Worm (Caenorhabditis elegans) whole organism, early embryonic: ENCODE results near the gene ZC317.7.

Source experiments
- B0310.2 ChIP-seq: sonication (generic microtip); optimal IDR thresholded peaks from 2 replicates; lab custom pipeline; 2016; ENCODE audit warnings: mild to moderate bottlenecking, missing genetic modification characterization, missing compliant biosample characterization
- F13C5.2 ChIP-seq: sonication (generic microtip); optimal IDR thresholded peaks from 2 replicates; lab custom pipeline; 2017; ENCODE audit warnings: mild to moderate bottlenecking, missing genetic modification characterization, inconsistent platforms, missing compliant biosample characterization
- aly-1 ChIP-seq: sonication (generic microtip); optimal IDR thresholded peaks from 2 replicates; lab custom pipeline; 2016; ENCODE audit warnings: missing genetic modification characterization, missing compliant biosample characterization
- ama-1 ChIP-seq: fragments of 150-350 bp; optimal IDR thresholded peaks from 2 replicates; lab custom pipeline; 2014
- ceh-13 ChIP-seq: fragments of 200-800 bp; sonication (Bioruptor generic); optimal IDR thresholded peaks from 2 replicates; lab custom pipeline; 2018; ENCODE audit warnings: mild to moderate bottlenecking, missing genetic modification characterization, missing compliant biosample characterization
- ceh-36 ChIP-seq: sonication (generic microtip); optimal IDR thresholded peaks from 2 replicates; lab custom pipeline; 2016; ENCODE audit warnings: missing genetic modification characterization, inconsistent platforms, missing compliant biosample characterization
- ets-7 ChIP-seq: sonication (generic microtip); optimal IDR thresholded peaks from 2 replicates; lab custom pipeline; 2016; ENCODE audit warnings: missing genotype, missing genetic modification characterization, missing compliant biosample characterization
- flt-1 ChIP-seq: fragments of 200-800 bp; sonication (Bioruptor generic); IDR thresholded peaks from 2 replicates; pipeline ENCODE4 v1.3.6; 2022; ENCODE audit warnings: missing genetic modification characterization, missing compliant biosample characterization
- hmbx-1 ChIP-seq: sonication (generic microtip); optimal IDR thresholded peaks from 2 replicates; lab custom pipeline; 2016; ENCODE audit warnings: mild to moderate bottlenecking, missing genetic modification characterization, missing compliant biosample characterization
- hmg-4 ChIP-seq: fragments of 200-800 bp; sonication (Bioruptor generic); optimal IDR thresholded peaks from 2 replicates; lab custom pipeline; 2018; ENCODE audit warnings: mild to moderate bottlenecking, missing genetic modification characterization, missing compliant biosample characterization
- hnd-1 ChIP-seq: sonication (generic microtip); optimal IDR thresholded peaks from 2 replicates; lab custom pipeline; 2016; ENCODE audit warnings: missing genetic modification characterization, missing compliant biosample characterization
- pes-1 ChIP-seq: fragments of 200-800 bp; sonication (Bioruptor generic); IDR thresholded peaks from 2 replicates; pipeline ENCODE4 v1.3.6; 2022; ENCODE audit warnings: missing genetic modification reagents, missing genetic modification characterization, missing compliant biosample characterization
- scrt-1 ChIP-seq: fragments of 200-800 bp; sonication (Bioruptor generic); IDR thresholded peaks from 2 replicates; pipeline ENCODE4 v1.3.6; 2022; ENCODE audit warnings: missing genetic modification characterization, missing compliant biosample characterization
- sea-1 ChIP-seq: fragments of 200-800 bp; sonication (Bioruptor generic); conservative IDR thresholded peaks from 2 replicates; pipeline ENCODE4 v1.3.6; 2022; ENCODE audit warnings: missing genetic modification characterization, missing compliant biosample characterization
- tbx-11 ChIP-seq: fragments of 200-800 bp; sonication (Bioruptor generic); IDR thresholded peaks from 2 replicates; pipeline ENCODE4 v1.3.6; 2022; ENCODE audit warnings: missing genetic modification characterization, missing compliant biosample characterization
- tbx-37 ChIP-seq: fragments of 200-800 bp; sonication (Bioruptor generic); conservative IDR thresholded peaks from 2 replicates; pipeline ENCODE4 v1.3.6; 2022; ENCODE audit warnings: missing genetic modification reagents, missing genetic modification characterization, missing compliant biosample characterization
- tra-4 ChIP-seq: sonication (generic microtip); optimal IDR thresholded peaks from 2 replicates; lab custom pipeline; 2017; ENCODE audit warnings: missing genetic modification characterization, missing compliant biosample characterization

The ZC317.7 gene

DNA sequence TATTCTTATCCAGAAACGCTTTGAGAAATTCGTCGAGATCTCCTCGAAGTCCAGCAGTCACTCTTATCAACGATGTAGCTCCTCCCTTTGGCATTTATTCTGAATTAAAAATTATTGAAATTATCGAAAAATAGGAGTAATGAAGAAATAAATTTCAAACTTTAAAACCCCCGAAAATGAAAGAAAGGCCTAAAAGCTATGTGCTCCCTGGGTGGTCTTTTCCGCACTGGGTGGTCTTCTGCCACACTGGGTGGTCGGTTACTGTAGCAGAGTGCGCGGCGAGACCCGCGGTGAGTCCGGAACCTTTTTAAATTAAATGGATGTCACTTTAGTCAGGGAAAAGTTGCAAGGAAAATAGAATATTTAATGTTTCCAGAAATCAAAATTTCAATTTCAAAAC, 31.8 kb downstream of the ZC317.7 start, which contains the start of gene snpc-1.3:
Gene snpc-1.3, minus strand, starts transcription at position 101 of the 400 bp plus-strand sequence.
- TF ChIP-seq hmg-4 = no peak
- TF ChIP-seq tbx-11 (GFP tag; lab: Robert Waterston, UW) = no peak
- no peak for TF ChIP-seq ceh-36 (tag; lab: Kevin White, UChicago)
- no peak for TF ChIP-seq hnd-1
- no peak for TF ChIP-seq tra-4 (tag; lab: Kevin White, UChicago)
- TF ChIP-seq tbx-37 = no peak
- TF ChIP-seq sea-1 (GFP tag; lab: Robert Waterston, UW) = no peak
- no peak for TF ChIP-seq ama-1 (lab: Kevin White, UChicago)
- no peak for TF ChIP-seq scrt-1
- no peak for TF ChIP-seq B0310.2 (tag; lab: Kevin White, UChicago)
- no peak for TF ChIP-seq pes-1
- TF ChIP-seq flt-1 (GFP tag; lab: Robert Waterston, UW) = no peak
- TF ChIP-seq hmbx-1 (tag; lab: Kevin White, UChicago) = no peak
- TF ChIP-seq ceh-13 = no peak

DNA sequence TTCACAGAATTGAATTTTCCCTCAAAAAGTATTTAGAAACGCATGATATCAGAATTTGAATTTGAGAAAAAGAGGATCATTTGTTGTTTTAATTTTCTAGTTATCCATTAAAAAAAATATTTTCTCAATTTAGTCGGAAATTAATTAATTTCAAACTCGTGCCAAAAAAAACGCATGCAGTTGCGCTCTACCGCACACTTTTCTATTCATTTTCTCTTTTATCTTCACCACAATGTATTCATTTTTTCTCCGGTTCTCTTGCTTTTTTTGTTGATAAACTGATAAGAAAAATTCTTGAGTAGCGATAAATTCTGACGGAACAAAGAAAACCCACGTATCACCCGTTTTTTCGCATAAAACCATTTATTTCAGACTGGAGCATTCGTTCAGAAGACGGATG, 37.8 kb downstream of the ZC317.7 start, which contains the start of gene acl-6:
Gene acl-6, plus strand, starts transcription at position 367 of the 400 bp plus-strand sequence.
- TF ChIP-seq tbx-11 (GFP tag; lab: Robert Waterston, UW) = no peak
- no peak for TF ChIP-seq flt-1 (GFP tag; lab: Robert Waterston, UW)
- TF ChIP-seq tbx-37 = no peak
- no peak for TF ChIP-seq F13C5.2
- TF ChIP-seq ama-1 (lab: Kevin White, UChicago) = no peak
- no peak for TF ChIP-seq pes-1
- TF ChIP-seq ceh-13 = no peak
- no peak for TF ChIP-seq hmbx-1 (tag; lab: Kevin White, UChicago)
- no peak for TF ChIP-seq hmg-4

DNA sequence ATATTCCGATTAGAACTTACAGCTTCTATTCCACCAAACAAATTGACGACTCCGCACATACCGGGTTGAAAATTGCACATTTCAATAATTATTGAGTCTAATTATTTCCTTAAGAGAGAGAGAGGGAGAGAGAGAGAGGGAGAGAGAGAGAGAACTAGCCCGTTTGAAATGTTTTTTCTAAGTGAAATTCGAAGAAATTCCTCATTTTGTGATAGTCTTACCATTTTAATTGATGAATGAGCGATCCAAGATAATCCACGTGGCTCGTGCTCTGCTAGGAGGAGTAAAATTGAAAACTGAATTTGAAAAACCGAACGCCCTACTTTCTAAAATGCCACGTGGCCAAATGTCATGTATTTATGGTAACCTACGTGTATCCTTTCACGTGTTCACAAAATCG, 38.3 kb downstream of the ZC317.7 start, which contains the start of gene F08F3.8:
Gene F08F3.8, minus strand, starts transcription at position 101 of the 400 bp plus-strand sequence.
- no peak for TF ChIP-seq ets-7 (tag; lab: Kevin White, UChicago)

DNA sequence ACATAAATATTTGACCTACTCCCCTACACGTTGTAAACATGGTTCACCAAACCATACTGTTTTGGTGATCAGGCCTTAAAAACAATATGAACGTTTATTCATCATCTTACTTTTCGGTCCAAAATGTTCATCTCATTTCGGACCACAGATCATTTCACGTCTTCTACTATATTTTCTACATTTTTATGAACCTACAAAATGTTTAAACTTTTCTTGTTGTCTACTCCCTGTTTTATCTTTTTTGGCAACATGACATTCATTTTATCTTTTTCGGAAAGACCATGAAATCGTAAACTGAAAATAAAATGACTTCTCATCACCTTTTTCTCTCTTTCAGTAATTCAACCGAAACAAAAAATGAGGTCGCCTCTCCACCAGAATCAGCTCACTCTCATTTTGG, 43.0 kb downstream of the ZC317.7 start, which contains the start of gene rhr-1:
Gene rhr-1, plus strand, starts transcription at position 301 of the 400 bp plus-strand sequence.
- TF ChIP-seq flt-1 (GFP tag; lab: Robert Waterston, UW) = no peak
- TF ChIP-seq tbx-37 = no peak
- TF ChIP-seq hmbx-1 (tag; lab: Kevin White, UChicago) = no peak
- TF ChIP-seq sea-1 (GFP tag; lab: Robert Waterston, UW) = no peak
- TF ChIP-seq ceh-13 = no peak
- TF ChIP-seq aly-1 (tag; lab: Kevin White, UChicago) = no peak
- TF ChIP-seq B0310.2 (tag; lab: Kevin White, UChicago) = no peak
- no peak for TF ChIP-seq ama-1 (lab: Kevin White, UChicago)
- TF ChIP-seq hmg-4 = no peak

DNA sequence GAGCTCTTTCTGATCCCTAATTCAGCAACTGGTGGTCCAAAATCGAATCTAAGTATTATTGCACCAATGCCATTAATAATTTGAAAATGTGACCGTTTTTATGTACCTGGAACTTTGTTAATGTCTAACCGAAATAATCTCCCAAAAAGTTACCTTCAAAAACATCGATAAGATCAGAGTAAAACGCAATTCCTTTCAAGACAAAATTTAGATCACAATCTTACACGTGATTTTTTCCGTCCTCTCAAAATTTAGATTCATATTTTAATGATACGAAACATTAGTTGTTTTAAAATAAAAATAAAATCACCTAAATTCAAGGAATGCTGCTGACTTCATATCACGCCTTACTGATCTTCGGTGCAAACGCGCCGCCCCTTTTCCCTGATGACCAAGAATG, 44.5 kb downstream of the ZC317.7 start:
- no peak for TF ChIP-seq hnd-1
- TF ChIP-seq hmg-4 = no peak
- no peak for TF ChIP-seq F13C5.2
- TF ChIP-seq ama-1 (lab: Kevin White, UChicago) = no peak
- TF ChIP-seq sea-1 (GFP tag; lab: Robert Waterston, UW) = no peak
- no peak for TF ChIP-seq B0310.2 (tag; lab: Kevin White, UChicago)
- no peak for TF ChIP-seq tra-4 (tag; lab: Kevin White, UChicago)

DNA sequence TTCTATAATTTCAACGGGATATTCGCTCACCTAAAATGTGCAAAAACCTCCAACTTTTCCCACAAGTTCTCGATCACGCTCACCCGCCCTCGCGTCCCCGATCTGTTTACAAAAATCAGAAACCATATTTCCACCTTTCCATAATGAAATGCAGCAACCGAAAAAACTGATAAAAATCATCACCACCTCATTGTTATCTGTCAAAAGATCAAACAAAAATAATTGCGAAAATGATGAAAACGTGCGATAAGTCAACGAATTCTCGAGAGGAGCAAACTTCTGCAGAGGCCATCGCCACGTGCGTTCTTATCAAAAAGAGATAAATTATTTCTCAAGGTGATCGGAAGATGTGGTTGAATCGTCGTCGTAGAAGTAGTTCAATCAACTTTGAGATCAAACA, 45.8 kb downstream of the ZC317.7 start:
- TF ChIP-seq tbx-37 (no peak), scrt-1 (no peak), sea-1 (GFP tag; lab: Robert Waterston, UW) (no peak), F13C5.2 (no peak), hmg-4 (no peak), ets-7 (tag; lab: Kevin White, UChicago) (no peak), tra-4 (tag; lab: Kevin White, UChicago) (no peak), B0310.2 (tag; lab: Kevin White, UChicago) (no peak), ceh-13 (no peak), tbx-11 (GFP tag; lab: Robert Waterston, UW) (no peak), hmbx-1 (tag; lab: Kevin White, UChicago) (no peak), ceh-36 (tag; lab: Kevin White, UChicago) (no peak), aly-1 (tag; lab: Kevin White, UChicago) (no peak), pes-1 (no peak)

ce11 chrV:5423120-5423519, 47.7 kb downstream of the ZC317.7 start, which contains the start of gene cyp-14A5:
cyp-14A5 (minus strand) TSS chrV:5423282.
- no peak for TF ChIP-seq hnd-1

- TF ChIP-seq flt-1 (GFP tag; lab: Robert Waterston, UW) (no peak), tbx-11 (GFP tag; lab: Robert Waterston, UW) (no peak), scrt-1 (no peak)
Observed at ce11 chrV:5419915-5420314, 50.9 kb downstream of the ZC317.7 start, which contains the start of gene F08F3.6. F08F3.6 (minus strand) TSS chrV:5420067.
